Worm (Caenorhabditis elegans): Measurements from ENCODE around the gene mccc-1.

- no peak for TF ChIP-seq fos-1 (tag; optimal IDR thresholded peaks at IDR 0.05)
- TF ChIP-seq nhr-76 (tag; optimal IDR thresholded peaks at IDR 0.05), result no peak
- TF ChIP-seq lin-29 (GFP tag; IDR thresholded peaks at IDR 0.05), result no peak
- no peak for TF ChIP-seq lsy-2 (tag; optimal IDR thresholded peaks at IDR 0.05)
- TF ChIP-seq zip-11 (GFP tag; IDR thresholded peaks at IDR 0.05), result no peak
- TF ChIP-seq ztf-11 (tag; optimal IDR thresholded peaks at IDR 0.05), result no peak
- no peak for TF ChIP-seq vab-7 (GFP tag; IDR thresholded peaks at IDR 0.05)
- TF ChIP-seq lin-15B (tag; optimal IDR thresholded peaks at IDR 0.05), result no peak
- TF ChIP-seq nhr-237 (tag; optimal IDR thresholded peaks at IDR 0.05), result no peak
- no peak for TF ChIP-seq daf-19 (GFP tag; conservative IDR thresholded peaks at IDR 0.05)
- TF ChIP-seq lin-13 (GFP tag; optimal IDR thresholded peaks at IDR 0.05), result no peak
- TF ChIP-seq pha-4 (GFP tag; IDR thresholded peaks at IDR 0.05), result no peak
- no peak for TF ChIP-seq pha-4 (tag; optimal IDR thresholded peaks at IDR 0.05)
Observed at ce11 chrIV:9855712-9856111, 28.7 kb upstream of the mccc-1 start, which contains the start of gene K07F5.12.

All from whole organism, L4 larva.